Worm (Caenorhabditis elegans) whole organism, L1 larva: Measurements from ENCODE around the gene F37C12.14.
A peak's percentile ranks its signal among the peaks of the same experiment; 100 is the strongest.

ENCODE experiments used
- C04F5.9 ChIP-seq: sonication (generic microtip); optimal IDR thresholded peaks from 2 replicates; lab custom pipeline; 2016; ENCODE audit warnings: missing genetic modification characterization, missing compliant biosample characterization
- C34B4.2 ChIP-seq: sonication (generic microtip); optimal IDR thresholded peaks from 2 replicates; lab custom pipeline; 2017; ENCODE audit warnings: mild to moderate bottlenecking, missing genetic modification characterization, missing compliant biosample characterization
- Y116A8C.19 ChIP-seq: sonication (generic microtip); optimal IDR thresholded peaks from 2 replicates; lab custom pipeline; 2016; ENCODE audit warnings: missing compliant biosample characterization, missing genetic modification characterization, borderline replicate concordance
- alr-1 ChIP-seq: fragments of 200-800 bp; sonication (Bioruptor generic); optimal IDR thresholded peaks from 2 replicates; lab custom pipeline; 2018; ENCODE audit warnings: borderline replicate concordance, mild to moderate bottlenecking, missing genetic modification characterization, missing compliant biosample characterization
- blmp-1 ChIP-seq: fragments of 150-350 bp; optimal IDR thresholded peaks from 2 replicates; lab custom pipeline; 2014; ENCODE audit warnings: missing biosample characterization, missing genetic modification characterization
- ceh-63 ChIP-seq: fragments of 200-800 bp; sonication (Bioruptor generic); optimal IDR thresholded peaks from 2 replicates; lab custom pipeline; 2018; ENCODE audit warnings: mild to moderate bottlenecking, missing genetic modification characterization, missing compliant biosample characterization
- ceh-8 ChIP-seq: fragments of 200-800 bp; sonication (Bioruptor generic); optimal IDR thresholded peaks from 2 replicates; lab custom pipeline; 2018; ENCODE audit warnings: mild to moderate bottlenecking, missing genetic modification characterization, moderate library complexity, missing compliant biosample characterization
- ceh-82 ChIP-seq, 3 experiments: fragments of 150-350 bp in 1 of 3; sonication (generic microtip) in 2 of 3; optimal IDR thresholded peaks; 2 replicates each; lab custom pipeline; 2014 to 2017; ENCODE audit warnings: missing biosample characterization in 3 of 3, missing genetic modification characterization in 3 of 3
- ceh-88 ChIP-seq: fragments of 200-800 bp; sonication (Bioruptor generic); IDR thresholded peaks from 2 replicates; pipeline ENCODE4 v1.3.6; 2022; ENCODE audit warnings: missing genetic modification characterization, missing compliant biosample characterization
- ceh-90 ChIP-seq: sonication (generic microtip); optimal IDR thresholded peaks from 2 replicates; lab custom pipeline; 2016; ENCODE audit warnings: missing genetic modification characterization, missing compliant biosample characterization
- dpl-1 ChIP-seq, 3 experiments: fragments of 150-350 bp in 2 of 3; sonication (generic microtip) in 1 of 3; optimal IDR thresholded peaks; 2 replicates each; lab custom pipeline; 2014 to 2017; ENCODE audit warnings: missing biosample characterization in 3 of 3, missing genetic modification characterization in 3 of 3, missing genetic modification reagents in 3 of 3
- efl-1 ChIP-seq, 4 experiments: fragments of 150-350 bp; optimal IDR thresholded peaks in 3 of 4; peaks in 1 of 4; 1 replicate in 1 of 4; 2 replicates in 3 of 4; lab custom pipeline; 2014; ENCODE audit warnings: missing biosample characterization in 2 of 4, missing genetic modification characterization in 2 of 4, missing genetic modification reagents in 2 of 4
- elt-3 ChIP-seq, 6 experiments: fragments of 150-350 bp in 1 of 6; sonication (generic microtip); optimal IDR thresholded peaks; 2 replicates each; lab custom pipeline; 2017 to 2018; ENCODE audit warnings: missing biosample characterization in 6 of 6, missing genetic modification characterization in 6 of 6, inconsistent platforms in 1 of 6
- ets-5 ChIP-seq: fragments of 200-800 bp; sonication (Bioruptor generic); IDR thresholded peaks from 2 replicates; pipeline ENCODE4 v1.3.6; 2022; ENCODE audit warnings: missing genetic modification characterization, missing compliant biosample characterization
- fkh-10 ChIP-seq: sonication (generic microtip); optimal IDR thresholded peaks from 2 replicates; lab custom pipeline; 2017; ENCODE audit warnings: missing biosample characterization, missing genetic modification reagents, missing genetic modification characterization
- fkh-4 ChIP-seq: sonication (generic microtip); optimal IDR thresholded peaks from 2 replicates; lab custom pipeline; 2016; ENCODE audit warnings: missing compliant biosample characterization, missing genetic modification characterization, borderline replicate concordance
- fkh-8 ChIP-seq: sonication (generic microtip); optimal IDR thresholded peaks from 2 replicates; lab custom pipeline; 2016; ENCODE audit warnings: mild to moderate bottlenecking, missing genetic modification characterization, missing compliant biosample characterization
- fos-1 ChIP-seq: fragments of 150-350 bp; optimal IDR thresholded peaks from 2 replicates; lab custom pipeline; 2014; ENCODE audit warnings: missing biosample characterization, missing genetic modification characterization
- hlh-17 ChIP-seq: fragments of 200-800 bp; sonication (Bioruptor generic); optimal IDR thresholded peaks from 2 replicates; lab custom pipeline; 2018; ENCODE audit warnings: missing genetic modification characterization, mild to moderate bottlenecking, missing compliant biosample characterization, moderate library complexity, borderline replicate concordance
- irx-1 ChIP-seq: sonication (generic microtip); optimal IDR thresholded peaks from 2 replicates; lab custom pipeline; 2016; ENCODE audit warnings: missing genetic modification characterization, missing compliant biosample characterization
- jun-1 ChIP-seq: fragments of 150-350 bp; optimal IDR thresholded peaks from 2 replicates; lab custom pipeline; 2014; ENCODE audit warnings: missing biosample characterization, missing genetic modification reagents, missing genetic modification characterization
- lin-13 ChIP-seq: fragments of 150-350 bp; optimal IDR thresholded peaks from 2 replicates; lab custom pipeline; 2014; ENCODE audit warnings: missing biosample characterization, missing genetic modification reagents, missing genetic modification characterization
- lin-14 ChIP-seq: fragments of 200-800 bp; sonication (Bioruptor generic); optimal IDR thresholded peaks from 2 replicates; lab custom pipeline; 2018; ENCODE audit warnings: mild to moderate bottlenecking, missing genetic modification characterization, moderate library complexity, missing compliant biosample characterization
- lin-15B ChIP-seq: fragments of 150-350 bp; sonication (generic microtip); optimal IDR thresholded peaks from 3 replicates; lab custom pipeline; 2014; ENCODE audit warnings: missing biosample characterization, missing genetic modification characterization
- lin-35 ChIP-seq, 2 experiments: fragments of 150-350 bp; optimal IDR thresholded peaks; 2 replicates each; lab custom pipeline; 2014; ENCODE audit warnings: missing biosample characterization in 2 of 2, missing genetic modification characterization in 2 of 2, missing genetic modification reagents in 2 of 2
- lir-3 ChIP-seq: sonication (generic microtip); optimal IDR thresholded peaks from 2 replicates; lab custom pipeline; 2016; ENCODE audit warnings: mild to moderate bottlenecking, missing genetic modification characterization, moderate library complexity, missing compliant biosample characterization; ENCODE audit not compliant: poor library complexity
- lsy-2 ChIP-seq, 2 experiments: fragments of 150-350 bp; optimal IDR thresholded peaks; 2 replicates each; lab custom pipeline; 2014; ENCODE audit warnings: missing biosample characterization in 2 of 2, missing genetic modification characterization in 2 of 2
- mep-1 ChIP-seq: fragments of 150-350 bp; optimal IDR thresholded peaks from 2 replicates; lab custom pipeline; 2014; ENCODE audit warnings: missing biosample characterization, missing genetic modification characterization
- nhr-12 ChIP-seq: sonication (generic microtip); optimal IDR thresholded peaks from 2 replicates; lab custom pipeline; 2017; ENCODE audit warnings: missing biosample characterization, missing genetic modification characterization
- nhr-20 ChIP-seq: sonication (generic microtip); optimal IDR thresholded peaks from 2 replicates; lab custom pipeline; 2016; ENCODE audit warnings: mild to moderate bottlenecking, missing genetic modification characterization, missing compliant biosample characterization
- nhr-71 ChIP-seq: sonication (generic microtip); optimal IDR thresholded peaks from 2 replicates; lab custom pipeline; 2016; ENCODE audit warnings: mild to moderate bottlenecking, missing genetic modification characterization, moderate library complexity, missing compliant biosample characterization
- nhr-76 ChIP-seq: sonication (generic microtip); optimal IDR thresholded peaks from 2 replicates; lab custom pipeline; 2017; ENCODE audit warnings: missing biosample characterization, missing genetic modification characterization
- nhr-84 ChIP-seq: sonication (generic microtip); optimal IDR thresholded peaks from 2 replicates; lab custom pipeline; 2017; ENCODE audit warnings: missing biosample characterization, missing genetic modification characterization
- nhr-85 ChIP-seq: sonication (generic microtip); peaks from one replicate; lab custom pipeline; 2016; ENCODE audit warnings: missing genetic modification characterization, inconsistent platforms, missing compliant biosample characterization
- snpc-4 ChIP-seq: fragments of 150-350 bp; optimal IDR thresholded peaks from 2 replicates; lab custom pipeline; 2014; ENCODE audit warnings: missing biosample characterization, missing genetic modification characterization
- snu-23 ChIP-seq: sonication (generic microtip); optimal IDR thresholded peaks from 2 replicates; lab custom pipeline; 2016; ENCODE audit warnings: missing genetic modification characterization, missing compliant biosample characterization
- sup-37 ChIP-seq: fragments of 200-800 bp; sonication (Bioruptor generic); optimal IDR thresholded peaks from 2 replicates; lab custom pipeline; 2018; ENCODE audit warnings: mild to moderate bottlenecking, missing genetic modification characterization, missing compliant biosample characterization
- tbx-2 ChIP-seq: sonication (generic microtip); optimal IDR thresholded peaks from 2 replicates; lab custom pipeline; 2016; ENCODE audit warnings: missing genetic modification characterization, missing compliant biosample characterization
- unc-86 ChIP-seq: sonication (generic microtip); optimal IDR thresholded peaks from 2 replicates; lab custom pipeline; 2016; ENCODE audit warnings: missing genetic modification characterization, missing compliant biosample characterization
- unc-98 ChIP-seq: fragments of 200-800 bp; sonication (Bioruptor generic); IDR thresholded peaks from 2 replicates; pipeline ENCODE4 v1.3.6; 2022; ENCODE audit warnings: missing genetic modification characterization, missing compliant biosample characterization
- vab-15 ChIP-seq: sonication (generic microtip); optimal IDR thresholded peaks from 2 replicates; lab custom pipeline; 2017; ENCODE audit warnings: missing genotype, mild to moderate bottlenecking, missing genetic modification characterization, missing compliant biosample characterization
- xbp-1 ChIP-seq: sonication (generic microtip); optimal IDR thresholded peaks from 2 replicates; lab custom pipeline; 2016; ENCODE audit warnings: missing genetic modification characterization, missing compliant biosample characterization
- zip-4 ChIP-seq: fragments of 200-800 bp; sonication (Bioruptor generic); optimal IDR thresholded peaks from 2 replicates; lab custom pipeline; 2018; ENCODE audit warnings: mild to moderate bottlenecking, missing genetic modification characterization, moderate library complexity, missing compliant biosample characterization
- ztf-11 ChIP-seq, 2 experiments: sonication (generic microtip); optimal IDR thresholded peaks; 2 replicates each; lab custom pipeline; 2016 to 2017; ENCODE audit warnings: missing genetic modification characterization in 2 of 2, missing biosample characterization in 1 of 2, missing compliant biosample characterization in 1 of 2

F37C12.14 gene

ce11 chrIII:7201378-7202256 lies 16.2 kb upstream of the F37C12.14 start, which contains the start of gene dpy-31:
Gene dpy-31, plus strand, starts transcription at chrIII:7202206.
- TF ChIP-seq snu-23: peak; percentile 14
- peak; percentile 29 for TF ChIP-seq mep-1 (tag; lab: Kevin White, UChicago)
- no peak for TF ChIP-seq sup-37
- TF ChIP-seq lin-15B (tag; lab: Kevin White, UChicago): no peak
- no peak for TF ChIP-seq efl-1 (optimal IDR thresholded peaks at IDR 0.05; lab: Kevin White, UChicago)
- peak in 1 of 2 experiments; percentile 42 for TF ChIP-seq efl-1 (GFP tag; optimal IDR thresholded peaks at IDR 0.05 in 1 of 2; lab: Kevin White, UChicago)
- no peak for TF ChIP-seq Y116A8C.19 (tag; lab: Kevin White, UChicago)
- peak in 2 of 3 experiments; percentile 2 to 17 for TF ChIP-seq dpl-1 (GFP tag; optimal IDR thresholded peaks at IDR 0.05; lab: Kevin White, UChicago)
- TF ChIP-seq elt-3 (tag; optimal IDR thresholded peaks at IDR 0.05; lab: Kevin White, UChicago): peak in 3 of 6 experiments; percentile 10 to 79 (median 21)
- peak; percentile 58 for TF ChIP-seq lin-14
- TF ChIP-seq fkh-4 (tag; lab: Kevin White, UChicago): no peak
- TF ChIP-seq nhr-20 (tag; lab: Kevin White, UChicago): peak; percentile 35
- TF ChIP-seq tbx-2 (tag; lab: Kevin White, UChicago): peak; percentile 19
- peak; percentile 37 for TF ChIP-seq nhr-71 (tag; lab: Kevin White, UChicago)
- peak; percentile 98 for TF ChIP-seq blmp-1 (tag; lab: Kevin White, UChicago)
- no peak for TF ChIP-seq lir-3 (tag; lab: Kevin White, UChicago)
- TF ChIP-seq fkh-8: no peak
- TF ChIP-seq nhr-84 (tag; lab: Kevin White, UChicago): no peak
- TF ChIP-seq ceh-82 (tag; optimal IDR thresholded peaks at IDR 0.05; lab: Kevin White, UChicago): no peak
- TF ChIP-seq lsy-2 (tag; optimal IDR thresholded peaks at IDR 0.05; lab: Kevin White, UChicago): peak; percentile 8 to 57
- TF ChIP-seq unc-98 (GFP tag; lab: Robert Waterston, UW): no peak
- TF ChIP-seq, all 84 proteins: peak for 11

DNA sequence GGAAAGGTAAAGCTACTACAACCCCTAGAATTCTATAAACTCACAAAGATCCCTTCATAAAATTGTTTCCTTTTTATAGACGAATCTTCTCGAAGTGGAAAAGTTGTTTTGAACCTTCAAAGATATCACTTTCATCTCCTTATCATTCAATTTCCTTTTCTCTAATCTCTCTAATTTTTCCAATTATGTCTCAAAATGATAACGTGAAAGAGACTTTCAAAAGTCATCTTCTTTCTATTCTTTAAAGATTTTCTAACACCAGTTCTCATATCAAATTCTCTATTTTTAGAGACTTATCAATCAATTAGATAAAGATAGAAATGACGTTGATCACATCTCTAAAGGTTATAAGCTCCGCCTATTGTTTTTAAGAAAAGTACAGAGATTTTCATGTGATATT lies 14.1 kb upstream of the F37C12.14 start:
- TF ChIP-seq lin-35 (GFP tag; optimal IDR thresholded peaks at IDR 0.05; lab: Kevin White, UChicago) (peak in 1 of 2 experiments; percentile 6), nhr-85 (tag; lab: Kevin White, UChicago) (peak; percentile 91), C34B4.2 (tag; lab: Kevin White, UChicago) (no peak), nhr-71 (tag; lab: Kevin White, UChicago) (peak; percentile 40), lin-14 (peak; percentile 22), irx-1 (tag; lab: Kevin White, UChicago) (no peak), fkh-10 (GFP tag; lab: Kevin White, UChicago) (no peak), xbp-1 (tag; lab: Kevin White, UChicago) (no peak), dpl-1 (GFP tag; optimal IDR thresholded peaks at IDR 0.05; lab: Kevin White, UChicago) (no peak), mep-1 (tag; lab: Kevin White, UChicago) (no peak), ceh-63 (no peak), fkh-4 (tag; lab: Kevin White, UChicago) (no peak), ceh-90 (no peak), zip-4 (GFP tag; lab: Kevin White, UChicago) (no peak), nhr-12 (tag; lab: Kevin White, UChicago) (no peak), efl-1 (optimal IDR thresholded peaks at IDR 0.05; lab: Kevin White, UChicago) (no peak), efl-1 (GFP tag; optimal IDR thresholded peaks at IDR 0.05 in 1 of 2; lab: Kevin White, UChicago) (peak in 1 of 2 experiments; percentile 21), ceh-8 (GFP tag; lab: Kevin White, UChicago) (no peak), fkh-8 (no peak), blmp-1 (tag; lab: Kevin White, UChicago) (peak; percentile 53), fos-1 (no peak), unc-98 (GFP tag; lab: Robert Waterston, UW) (no peak), ceh-88 (GFP tag; lab: Robert Waterston, UW) (no peak), nhr-76 (tag; lab: Kevin White, UChicago) (no peak), unc-86 (tag; lab: Kevin White, UChicago) (no peak), hlh-17 (GFP tag; lab: Kevin White, UChicago) (no peak), alr-1 (tag; lab: Kevin White, UChicago) (no peak), jun-1 (tag; lab: Kevin White, UChicago) (no peak), snpc-4 (no peak), ets-5 (GFP tag; lab: Robert Waterston, UW) (no peak), vab-15 (tag; lab: Kevin White, UChicago) (no peak), ztf-11 (tag; optimal IDR thresholded peaks at IDR 0.05; lab: Kevin White, UChicago) (no peak), C04F5.9 (no peak), elt-3 (tag; optimal IDR thresholded peaks at IDR 0.05; lab: Kevin White, UChicago) (peak in 3 of 6 experiments; percentile 13 to 92 (median 48)), snu-23 (peak; percentile 23), lsy-2 (tag; optimal IDR thresholded peaks at IDR 0.05; lab: Kevin White, UChicago) (peak; percentile 3 to 24), lir-3 (tag; lab: Kevin White, UChicago) (no peak), lin-13 (GFP tag; lab: Kevin White, UChicago) (no peak)
